Worm (Caenorhabditis elegans): ENCODE data around the gene F49C12.3.

DNA sequence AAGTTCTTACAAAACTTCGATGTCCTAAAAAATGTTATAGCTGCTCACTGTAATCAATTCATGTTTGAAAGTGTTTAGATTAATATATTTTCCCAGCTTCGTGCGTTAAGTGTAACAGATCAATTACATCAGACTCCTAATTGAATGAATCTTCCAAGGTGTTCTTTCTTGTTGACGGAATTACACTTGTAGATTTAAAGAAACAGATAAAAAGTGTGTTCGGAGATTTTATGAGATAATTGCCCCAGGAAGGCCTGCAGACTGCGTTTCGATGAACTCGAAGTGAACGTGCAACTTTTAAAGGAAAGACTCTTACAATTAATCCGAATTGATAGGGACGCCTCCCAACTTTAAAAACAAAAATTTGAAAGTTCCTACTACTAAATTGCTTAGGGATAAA, 10.6 kb upstream of the F49C12.3 start:
- TF ChIP-seq ama-1 (optimal IDR thresholded peaks at IDR 0.05) (no peak), flt-1 (GFP tag; IDR thresholded peaks at IDR 0.05) (no peak), tra-4 (tag; optimal IDR thresholded peaks at IDR 0.05) (no peak), tbx-37 (GFP tag; conservative IDR thresholded peaks at IDR 0.05) (no peak), hnd-1 (tag; optimal IDR thresholded peaks at IDR 0.05) (no peak), hmg-4 (GFP tag; optimal IDR thresholded peaks at IDR 0.05) (no peak), ceh-36 (tag; optimal IDR thresholded peaks at IDR 0.05) (no peak), ets-7 (tag; optimal IDR thresholded peaks at IDR 0.05) (no peak), tbx-11 (GFP tag; IDR thresholded peaks at IDR 0.05) (no peak), B0310.2 (tag; optimal IDR thresholded peaks at IDR 0.05) (no peak), aly-1 (tag; optimal IDR thresholded peaks at IDR 0.05) (no peak)
